Worm (Caenorhabditis elegans) whole organism, young adult: ENCODE data around the gene col-96.

Experiments
- B0019.2 ChIP-seq: fragments of 200-800 bp; sonication (Bioruptor generic); conservative IDR thresholded peaks from 2 replicates; pipeline ENCODE4 v1.3.6; 2022; ENCODE audit warnings: missing genetic modification reagents, missing genetic modification characterization, missing compliant biosample characterization
- B0035.1 ChIP-seq: sonication (generic microtip); optimal IDR thresholded peaks from 2 replicates; lab custom pipeline; 2016; ENCODE audit warnings: missing genetic modification characterization, mild to moderate bottlenecking, missing compliant biosample characterization, missing genotype, missing genetic modification reagents
- C06A6.2 ChIP-seq: fragments of 200-800 bp; sonication (Bioruptor generic); conservative IDR thresholded peaks from 2 replicates; pipeline ENCODE4 v1.3.6; 2022; ENCODE audit warnings: missing genetic modification characterization, missing compliant biosample characterization
- C17E4.6 ChIP-seq: fragments of 200-800 bp; sonication (Bioruptor generic); IDR thresholded peaks from 2 replicates; pipeline ENCODE4 v1.3.6; 2022; ENCODE audit warnings: missing genetic modification reagents, missing genetic modification characterization, missing compliant biosample characterization
- F23B12.7 ChIP-seq: sonication (generic microtip); optimal IDR thresholded peaks from 2 replicates; lab custom pipeline; 2017; ENCODE audit warnings: missing genetic modification characterization, mild to moderate bottlenecking, missing compliant biosample characterization, antibody characterized with exemption, moderate library complexity; ENCODE audit not compliant: insufficient read depth
- F33H1.4 ChIP-seq: fragments of 200-800 bp; sonication (Bioruptor generic); IDR thresholded peaks from 2 replicates; pipeline ENCODE4 v1.3.6; 2022; ENCODE audit warnings: missing genetic modification reagents, missing genetic modification characterization, missing compliant biosample characterization
- F49E8.2 ChIP-seq: sonication (generic microtip); optimal IDR thresholded peaks from 3 replicates; lab custom pipeline; 2017; ENCODE audit warnings: missing genetic modification characterization, mild to moderate bottlenecking, missing compliant biosample characterization, antibody characterized with exemption, moderate library complexity; ENCODE audit not compliant: insufficient read depth
- F52B5.7 ChIP-seq: sonication (generic microtip); optimal IDR thresholded peaks from 2 replicates; lab custom pipeline; 2016; ENCODE audit warnings: mild to moderate bottlenecking, missing genetic modification characterization, missing compliant biosample characterization
- K11D2.4 ChIP-seq: fragments of 200-800 bp; sonication (Bioruptor generic); IDR thresholded peaks from 2 replicates; pipeline ENCODE4 v1.3.6; 2022; ENCODE audit warnings: missing genetic modification reagents, missing genetic modification characterization, missing compliant biosample characterization
- K12H6.12 ChIP-seq: fragments of 200-800 bp; sonication (Bioruptor generic); optimal IDR thresholded peaks from 2 replicates; lab custom pipeline; 2018; ENCODE audit warnings: mild to moderate bottlenecking, missing genetic modification characterization, missing compliant biosample characterization
- T26A5.8 ChIP-seq: sonication (generic microtip); optimal IDR thresholded peaks from 2 replicates; lab custom pipeline; 2016; ENCODE audit warnings: missing genetic modification characterization, missing compliant biosample characterization
- Y53F4B.3 ChIP-seq: fragments of 200-800 bp; sonication (Bioruptor generic); IDR thresholded peaks from 2 replicates; pipeline ENCODE4 v1.3.6; 2022; ENCODE audit warnings: missing genetic modification reagents, missing genetic modification characterization, missing compliant biosample characterization
- aptf-2 ChIP-seq: fragments of 200-800 bp; sonication (Bioruptor generic); conservative IDR thresholded peaks from 2 replicates; pipeline ENCODE4 v1.3.6; 2022; ENCODE audit warnings: missing genetic modification reagents, missing genetic modification characterization, missing compliant biosample characterization
- attf-5 ChIP-seq: fragments of 200-800 bp; sonication (Bioruptor generic); optimal IDR thresholded peaks from 2 replicates; lab custom pipeline; 2018; ENCODE audit warnings: mild to moderate bottlenecking, missing genetic modification characterization, missing compliant biosample characterization
- attf-6 ChIP-seq: fragments of 200-800 bp; sonication (Bioruptor generic); IDR thresholded peaks from 2 replicates; pipeline ENCODE4 v1.3.6; 2022; ENCODE audit warnings: missing genetic modification reagents, missing genetic modification characterization, missing compliant biosample characterization
- cebp-1 ChIP-seq, 2 experiments: fragments of 200-800 bp in 1 of 2; sonication (Bioruptor generic) in 1 of 2; sonication (generic microtip) in 1 of 2; IDR thresholded peaks in 1 of 2; optimal IDR thresholded peaks in 1 of 2; 2 replicates each; pipeline versions ENCODE4 v1.3.6 to Lab custom; 2017 to 2022; ENCODE audit warnings: missing compliant biosample characterization in 2 of 2, missing genetic modification characterization in 2 of 2, mild to moderate bottlenecking in 1 of 2, missing genetic modification reagents in 1 of 2, moderate library complexity in 1 of 2
- ceh-79 ChIP-seq: sonication (generic microtip); optimal IDR thresholded peaks from 2 replicates; lab custom pipeline; 2017; ENCODE audit warnings: mild to moderate bottlenecking, missing genetic modification characterization, missing compliant biosample characterization
- ceh-91 ChIP-seq: fragments of 200-800 bp; sonication (Bioruptor generic); IDR thresholded peaks from 2 replicates; pipeline ENCODE4 v1.3.6; 2022; ENCODE audit warnings: missing genetic modification reagents, missing genetic modification characterization, missing compliant biosample characterization
- dox-1 ChIP-seq: fragments of 200-800 bp; sonication (Bioruptor generic); IDR thresholded peaks from 2 replicates; pipeline ENCODE4 v1.3.6; 2022; ENCODE audit warnings: missing genetic modification reagents, missing genetic modification characterization, missing compliant biosample characterization
- efl-1 ChIP-seq: fragments of 150-350 bp; optimal IDR thresholded peaks from 2 replicates; lab custom pipeline; 2014; ENCODE audit warnings: missing biosample characterization, missing genetic modification reagents, missing genetic modification characterization
- egl-44 ChIP-seq: fragments of 200-800 bp; sonication (Bioruptor generic); IDR thresholded peaks from 2 replicates; pipeline ENCODE4 v1.3.6; 2022; ENCODE audit warnings: missing genetic modification reagents, missing genetic modification characterization, missing compliant biosample characterization
- egrh-3 ChIP-seq: fragments of 200-800 bp; sonication (Bioruptor generic); IDR thresholded peaks from 2 replicates; pipeline ENCODE4 v1.3.6; 2022; ENCODE audit warnings: missing genetic modification reagents, missing genetic modification characterization, missing compliant biosample characterization
- ets-4 ChIP-seq: fragments of 200-800 bp; sonication (Bioruptor generic); optimal IDR thresholded peaks from 2 replicates; lab custom pipeline; 2018; ENCODE audit warnings: mild to moderate bottlenecking, missing genetic modification characterization, missing compliant biosample characterization
- gei-17 ChIP-seq: fragments of 200-800 bp; sonication (Bioruptor generic); optimal IDR thresholded peaks from 2 replicates; lab custom pipeline; 2018; ENCODE audit warnings: mild to moderate bottlenecking, missing genetic modification characterization, missing compliant biosample characterization
- hmg-20 ChIP-seq: fragments of 200-800 bp; sonication (Bioruptor generic); IDR thresholded peaks from 2 replicates; pipeline ENCODE4 v1.3.6; 2022; ENCODE audit warnings: missing genetic modification reagents, missing genetic modification characterization, missing compliant biosample characterization
- hrde-1 ChIP-seq: sonication (generic microtip); optimal IDR thresholded peaks from 2 replicates; lab custom pipeline; 2016; ENCODE audit warnings: missing genetic modification characterization, mild to moderate bottlenecking, missing compliant biosample characterization, moderate library complexity, missing genotype, missing genetic modification reagents, borderline replicate concordance
- hsf-1 ChIP-seq: fragments of 200-800 bp; sonication (Bioruptor generic); IDR thresholded peaks from 2 replicates; pipeline ENCODE4 v1.3.6; 2022; ENCODE audit warnings: missing genetic modification reagents, missing genetic modification characterization, missing compliant biosample characterization
- let-607 ChIP-seq, 2 experiments: fragments of 200-800 bp in 1 of 2; sonication (Bioruptor generic) in 1 of 2; sonication (generic microtip) in 1 of 2; optimal IDR thresholded peaks; 2 replicates each; lab custom pipeline; 2016 to 2018; ENCODE audit warnings: mild to moderate bottlenecking in 2 of 2, missing compliant biosample characterization in 2 of 2, missing genetic modification characterization in 2 of 2, moderate library complexity in 2 of 2, missing genotype in 1 of 2
- lin-40 ChIP-seq: sonication (generic microtip); optimal IDR thresholded peaks from 2 replicates; lab custom pipeline; 2016; ENCODE audit warnings: missing genetic modification characterization, mild to moderate bottlenecking, missing compliant biosample characterization, missing genotype, missing genetic modification reagents
- lsl-1 ChIP-seq: fragments of 200-800 bp; sonication (Bioruptor generic); optimal IDR thresholded peaks from 2 replicates; lab custom pipeline; 2018; ENCODE audit warnings: mild to moderate bottlenecking, missing genetic modification characterization, moderate library complexity, missing compliant biosample characterization
- lsy-27 ChIP-seq: sonication (generic microtip); optimal IDR thresholded peaks from 2 replicates; lab custom pipeline; 2017; ENCODE audit warnings: missing genetic modification characterization, mild to moderate bottlenecking, missing compliant biosample characterization, antibody characterized with exemption, missing genotype, borderline replicate concordance; ENCODE audit not compliant: insufficient read depth
- nfya-1 ChIP-seq: sonication (generic microtip); optimal IDR thresholded peaks from 2 replicates; lab custom pipeline; 2017; ENCODE audit warnings: antibody characterized with exemption, missing compliant biosample characterization, missing genetic modification characterization, borderline replicate concordance; ENCODE audit not compliant: insufficient read depth
- nhr-179 ChIP-seq: sonication (generic microtip); optimal IDR thresholded peaks from 2 replicates; lab custom pipeline; 2016; ENCODE audit warnings: mild to moderate bottlenecking, missing genetic modification characterization, missing compliant biosample characterization
- nhr-90 ChIP-seq: sonication (generic microtip); optimal IDR thresholded peaks from 2 replicates; lab custom pipeline; 2016; ENCODE audit warnings: missing genotype, mild to moderate bottlenecking, missing genetic modification characterization, missing compliant biosample characterization
- pbrm-1 ChIP-seq: fragments of 200-800 bp; sonication (Bioruptor generic); IDR thresholded peaks from 2 replicates; pipeline ENCODE4 v1.3.6; 2022; ENCODE audit warnings: missing genetic modification reagents, missing genetic modification characterization, missing compliant biosample characterization
- pha-4 ChIP-seq: fragments of 150-350 bp; sonication (generic microtip); optimal IDR thresholded peaks from 2 replicates; lab custom pipeline; 2014; ENCODE audit warnings: missing biosample characterization, missing genetic modification reagents, missing genetic modification characterization
- rec-8 ChIP-seq, 2 experiments: sonication (generic microtip); optimal IDR thresholded peaks; 2 replicates each; lab custom pipeline; 2016; ENCODE audit warnings: mild to moderate bottlenecking in 2 of 2, missing genetic modification characterization in 2 of 2, missing genetic modification reagents in 2 of 2, missing genotype in 2 of 2, missing biosample characterization in 1 of 2, missing compliant biosample characterization in 1 of 2, moderate library complexity in 1 of 2
- repo-1 ChIP-seq: sonication (generic microtip); optimal IDR thresholded peaks from 2 replicates; lab custom pipeline; 2017; ENCODE audit warnings: mild to moderate bottlenecking, missing genetic modification characterization, missing compliant biosample characterization
- sea-2 ChIP-seq: fragments of 200-800 bp; sonication (Bioruptor generic); IDR thresholded peaks from 2 replicates; pipeline ENCODE4 v1.3.6; 2022; ENCODE audit warnings: missing genetic modification characterization, missing compliant biosample characterization
- snpc-3.4 ChIP-seq: sonication (generic microtip); optimal IDR thresholded peaks from 2 replicates; lab custom pipeline; 2017; ENCODE audit warnings: missing genetic modification characterization, mild to moderate bottlenecking, missing compliant biosample characterization, antibody characterized with exemption, moderate library complexity, missing genotype, missing genetic modification reagents
- sptf-2 ChIP-seq: fragments of 200-800 bp; sonication (Bioruptor generic); optimal IDR thresholded peaks from 2 replicates; lab custom pipeline; 2018; ENCODE audit warnings: mild to moderate bottlenecking, missing genetic modification characterization, missing compliant biosample characterization
- xnd-1 ChIP-seq: sonication (generic microtip); optimal IDR thresholded peaks from 2 replicates; lab custom pipeline; 2016; ENCODE audit warnings: missing genotype, missing genetic modification reagents, missing genetic modification characterization, missing compliant biosample characterization
- ztf-18 ChIP-seq: sonication (generic microtip); optimal IDR thresholded peaks from 2 replicates; lab custom pipeline; 2016; ENCODE audit warnings: missing genotype, mild to moderate bottlenecking, missing genetic modification characterization, missing compliant biosample characterization
- ztf-22 ChIP-seq: fragments of 200-800 bp; sonication (Bioruptor generic); optimal IDR thresholded peaks from 2 replicates; lab custom pipeline; 2018; ENCODE audit warnings: mild to moderate bottlenecking, missing genetic modification characterization, moderate library complexity, missing compliant biosample characterization
- ztf-26 ChIP-seq: sonication (generic microtip); optimal IDR thresholded peaks from 2 replicates; lab custom pipeline; 2017; ENCODE audit warnings: missing genetic modification characterization, missing compliant biosample characterization
- ztf-28 ChIP-seq: fragments of 200-800 bp; sonication (Bioruptor generic); IDR thresholded peaks from 2 replicates; pipeline ENCODE4 v1.3.6; 2022; ENCODE audit warnings: missing genetic modification reagents, missing genetic modification characterization, missing compliant biosample characterization

col-96 gene

ce11 chrIII:11657185-11657817, 49.3 kb downstream of the col-96 start, which contains the start of gene crh-1 (continued):
- TF ChIP-seq egrh-3 (GFP tag; lab: Robert Waterston, UW) (no peak), dox-1 (GFP tag; lab: Robert Waterston, UW) (peak; percentile 78), lsl-1 (GFP tag; lab: Kevin White, UChicago) (peak; percentile 53), pha-4 (no peak), nhr-90 (tag; lab: Kevin White, UChicago) (no peak), B0035.1 (tag; lab: Kevin White, UChicago) (no peak), repo-1 (tag; lab: Kevin White, UChicago) (no peak), ztf-28 (GFP tag; lab: Robert Waterston, UW) (no peak), aptf-2 (GFP tag; lab: Robert Waterston, UW) (no peak), lin-40 (tag; lab: Kevin White, UChicago) (peak; percentile 81), nhr-179 (no peak), K12H6.12 (tag; lab: Kevin White, UChicago) (no peak), ceh-91 (GFP tag; lab: Robert Waterston, UW) (peak; percentile 43; the same call in 1 of the 2 replicates), Y53F4B.3 (GFP tag; lab: Robert Waterston, UW) (no peak), efl-1 (GFP tag; lab: Kevin White, UChicago) (peak; percentile 41), snpc-3.4 (tag; lab: Kevin White, UChicago) (peak; percentile 3), lsy-27 (tag; lab: Kevin White, UChicago) (no peak), let-607 (tag; optimal IDR thresholded peaks at IDR 0.05; lab: Kevin White, UChicago) (peak in 1 of 2 experiments; percentile 17), B0019.2 (GFP tag; lab: Robert Waterston, UW) (no peak), attf-5 (GFP tag; lab: Kevin White, UChicago) (peak; percentile 43), hmg-20 (GFP tag; lab: Robert Waterston, UW) (0 out of 2 replicates have a peak, but pooled peaks have one; percentile 49), xnd-1 (tag; lab: Kevin White, UChicago) (peak; percentile 42), F23B12.7 (peak; percentile 38), T26A5.8 (tag; lab: Kevin White, UChicago) (no peak), F52B5.7 (tag; lab: Kevin White, UChicago) (no peak), attf-6 (no peak), hsf-1 (GFP tag; lab: Robert Waterston, UW) (no peak), egl-44 (GFP tag; lab: Robert Waterston, UW) (no peak), F33H1.4 (peak; percentile 50), F49E8.2 (tag; lab: Kevin White, UChicago) (no peak), sea-2 (no peak), C06A6.2 (GFP tag; lab: Robert Waterston, UW) (no peak), hrde-1 (tag; lab: Kevin White, UChicago) (no peak), ets-4 (GFP tag; lab: Kevin White, UChicago) (no peak), rec-8 (tag; optimal IDR thresholded peaks at IDR 0.05; lab: Kevin White, UChicago) (no peak), pbrm-1 (GFP tag; lab: Robert Waterston, UW) (peak; percentile 71; the same call in 1 of the 2 replicates), ztf-26 (tag; lab: Kevin White, UChicago) (peak; percentile 52), gei-17 (GFP tag; lab: Kevin White, UChicago) (peak; percentile 33), ztf-18 (tag; lab: Kevin White, UChicago) (no peak), sptf-2 (GFP tag; lab: Kevin White, UChicago) (no peak), C17E4.6 (no peak), nfya-1 (tag; lab: Kevin White, UChicago) (no peak), cebp-1 (GFP tag; IDR thresholded peaks at IDR 0.05; lab: Robert Waterston, UW) (no peak), cebp-1 (tag; optimal IDR thresholded peaks at IDR 0.05; lab: Kevin White, UChicago) (peak; percentile 7), K11D2.4 (GFP tag; lab: Robert Waterston, UW) (no peak), ceh-79 (tag; lab: Kevin White, UChicago) (no peak), ztf-22 (GFP tag; lab: Kevin White, UChicago) (no peak)
